Fruit fly (Drosophila melanogaster) whole organism: Measurements from ENCODE around the gene soti.

Experiments used
- CG8478 ChIP-seq: fragments of >200 bp; optimal IDR thresholded peaks from 2 replicates; lab custom pipeline; 2018; ENCODE audit warnings: inconsistent platforms
- Dll ChIP-seq: fragments of >200 bp; optimal IDR thresholded peaks from 2 replicates; lab custom pipeline; 2017
- EcR ChIP-seq, 2 experiments: fragments of >200 bp; optimal IDR thresholded peaks; 2 replicates each; lab custom pipeline; 2017; ENCODE audit warnings: missing biosample characterization in 2 of 2, missing genetic modification characterization in 2 of 2, missing genetic modification reagents in 2 of 2
- pan ChIP-seq: fragments of >200 bp; optimal IDR thresholded peaks from 2 replicates; lab custom pipeline; 2017
- psq ChIP-seq: fragments of >200 bp; optimal IDR thresholded peaks from 2 replicates; lab custom pipeline; 2017
- usp ChIP-seq: fragments of >200 bp; optimal IDR thresholded peaks from 2 replicates; lab custom pipeline; 2017; ENCODE audit warnings: missing biosample characterization, missing genetic modification characterization, mixed read lengths

The soti gene

dm6 chr3R:14382312-14383046, 980 bp upstream of the soti start:
- TF ChIP-seq CG8478: no peak
- no peak for TF ChIP-seq pan (lab: Kevin White, UChicago)
- TF ChIP-seq psq (lab: Kevin White, UChicago): no peak
- no peak for TF ChIP-seq EcR (GFP tag; optimal IDR thresholded peaks at IDR 0.05; lab: Kevin White, UChicago)
- TF ChIP-seq Dll (lab: Kevin White, UChicago): no peak
- no peak for TF ChIP-seq usp (GFP tag; lab: Kevin White, UChicago)

- TF ChIP-seq Dll (lab: Kevin White, UChicago) (no peak), EcR (GFP tag; optimal IDR thresholded peaks at IDR 0.05; lab: Kevin White, UChicago) (no peak), usp (GFP tag; lab: Kevin White, UChicago) (no peak), psq (lab: Kevin White, UChicago) (no peak), CG8478 (no peak), pan (lab: Kevin White, UChicago) (no peak)
Observed at dm6 chr3R:14373828-14374217, 7.7 kb downstream of the soti start.

DNA sequence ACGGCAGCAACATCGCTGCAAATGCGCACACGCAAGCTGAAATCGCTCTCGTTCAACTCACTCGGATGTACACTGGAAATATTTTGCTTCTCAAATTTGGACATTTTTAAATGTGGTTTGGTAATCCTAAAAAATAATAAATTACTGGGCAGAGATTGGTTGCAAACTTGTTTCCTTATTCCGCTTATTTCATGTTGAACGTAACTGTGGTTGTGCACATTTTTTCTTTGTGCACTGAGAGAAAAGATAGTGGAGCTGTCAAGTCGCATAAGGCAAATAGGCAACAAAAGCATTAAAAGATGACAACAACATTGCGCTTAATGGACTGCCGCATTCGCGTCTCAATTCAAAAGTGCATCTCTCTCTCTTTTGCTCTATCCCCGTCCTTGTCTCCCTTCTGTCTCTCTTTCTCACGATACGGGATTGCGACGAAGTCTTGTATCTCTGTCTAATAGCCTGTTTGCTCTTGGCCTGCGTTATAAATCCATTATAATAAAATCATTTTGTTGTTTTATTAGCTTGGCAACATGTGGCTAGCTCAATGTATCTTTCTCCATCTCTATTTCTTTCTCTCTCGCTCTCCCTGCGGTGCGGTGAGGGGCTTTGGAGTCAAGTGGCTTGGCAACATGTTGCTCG, 8.2 kb downstream of the soti start:
- TF ChIP-seq pan (lab: Kevin White, UChicago) (no peak), usp (GFP tag; lab: Kevin White, UChicago) (no peak), EcR (GFP tag; optimal IDR thresholded peaks at IDR 0.05; lab: Kevin White, UChicago) (no peak), CG8478 (peak; percentile 35), Dll (lab: Kevin White, UChicago) (no peak)

dm6 chr3R:14372815-14373191, 8.7 kb downstream of the soti start, which contains the start of gene NK7.1:
TSS of gene NK7.1 (minus strand) at chr3R:14372951.
- TF ChIP-seq psq (lab: Kevin White, UChicago): no peak

DNA sequence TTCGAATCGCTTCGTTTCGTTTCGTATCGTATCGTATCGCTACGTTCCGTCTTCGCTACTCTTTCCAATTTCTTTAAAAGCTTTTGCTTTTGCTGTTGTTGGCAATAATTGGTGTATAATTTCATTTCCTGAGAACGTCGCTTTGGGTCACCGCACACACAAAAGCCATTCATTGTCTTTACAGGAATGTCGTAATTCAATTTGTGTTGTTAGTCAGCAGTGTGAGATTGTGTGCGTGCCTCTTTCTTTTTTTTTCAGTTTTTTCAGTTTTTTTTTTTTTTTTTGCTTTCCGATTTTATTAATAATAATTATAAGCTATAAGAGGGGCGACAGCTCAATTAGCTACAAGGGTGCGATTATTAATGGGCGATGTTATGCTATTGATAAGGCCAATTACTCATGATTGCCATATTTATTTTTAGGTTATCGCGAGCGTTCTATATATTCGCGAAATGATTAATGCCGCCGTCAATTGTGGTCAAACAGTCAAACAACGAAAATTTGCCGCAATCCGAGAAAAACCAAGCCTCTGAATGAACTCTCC, 10.3 kb downstream of the soti start:
- TF ChIP-seq EcR (GFP tag; optimal IDR thresholded peaks at IDR 0.05; lab: Kevin White, UChicago) (no peak), pan (lab: Kevin White, UChicago) (no peak), psq (lab: Kevin White, UChicago) (no peak), CG8478 (no peak), usp (GFP tag; lab: Kevin White, UChicago) (no peak), Dll (lab: Kevin White, UChicago) (no peak)

DNA sequence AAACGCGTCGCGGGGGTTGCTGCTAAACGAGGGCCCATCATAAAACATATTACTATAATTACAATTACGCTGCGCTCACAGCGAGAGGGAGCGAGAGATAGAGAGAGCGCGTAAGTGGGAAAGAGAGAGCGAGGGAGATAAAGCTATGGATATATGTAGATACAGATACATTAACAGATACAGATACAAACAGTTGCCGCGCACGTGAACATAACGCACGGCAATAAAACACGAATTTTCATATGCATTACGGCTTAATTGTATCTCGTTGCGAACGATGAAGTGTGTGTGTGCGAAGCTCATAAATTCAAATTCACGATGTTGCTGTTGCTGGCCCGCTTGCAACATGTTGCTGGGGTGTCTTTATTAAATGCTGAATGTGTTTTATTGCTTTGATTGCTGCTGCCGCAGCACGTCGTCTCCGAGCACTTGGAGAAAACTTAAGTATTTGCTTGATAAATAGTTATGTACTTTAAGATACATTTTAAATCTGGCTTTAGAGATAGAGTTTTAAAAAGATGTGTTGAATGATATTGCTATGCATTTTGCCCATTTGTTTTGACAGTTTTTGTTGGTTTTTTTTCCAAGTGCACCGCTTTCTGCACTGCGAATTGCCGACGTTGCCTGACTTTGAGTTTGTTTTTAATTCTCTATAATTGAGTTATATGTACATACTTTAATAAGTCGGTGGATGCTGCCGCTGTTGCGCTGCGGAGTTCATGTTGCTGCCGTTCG, 11.1 kb downstream of the soti start:
- no peak for TF ChIP-seq CG8478
- TF ChIP-seq usp (GFP tag; lab: Kevin White, UChicago): no peak
- no peak for TF ChIP-seq Dll (lab: Kevin White, UChicago)
- no peak for TF ChIP-seq psq (lab: Kevin White, UChicago)
- no peak for TF ChIP-seq EcR (GFP tag; optimal IDR thresholded peaks at IDR 0.05; lab: Kevin White, UChicago)
- no peak for TF ChIP-seq pan (lab: Kevin White, UChicago)

DNA sequence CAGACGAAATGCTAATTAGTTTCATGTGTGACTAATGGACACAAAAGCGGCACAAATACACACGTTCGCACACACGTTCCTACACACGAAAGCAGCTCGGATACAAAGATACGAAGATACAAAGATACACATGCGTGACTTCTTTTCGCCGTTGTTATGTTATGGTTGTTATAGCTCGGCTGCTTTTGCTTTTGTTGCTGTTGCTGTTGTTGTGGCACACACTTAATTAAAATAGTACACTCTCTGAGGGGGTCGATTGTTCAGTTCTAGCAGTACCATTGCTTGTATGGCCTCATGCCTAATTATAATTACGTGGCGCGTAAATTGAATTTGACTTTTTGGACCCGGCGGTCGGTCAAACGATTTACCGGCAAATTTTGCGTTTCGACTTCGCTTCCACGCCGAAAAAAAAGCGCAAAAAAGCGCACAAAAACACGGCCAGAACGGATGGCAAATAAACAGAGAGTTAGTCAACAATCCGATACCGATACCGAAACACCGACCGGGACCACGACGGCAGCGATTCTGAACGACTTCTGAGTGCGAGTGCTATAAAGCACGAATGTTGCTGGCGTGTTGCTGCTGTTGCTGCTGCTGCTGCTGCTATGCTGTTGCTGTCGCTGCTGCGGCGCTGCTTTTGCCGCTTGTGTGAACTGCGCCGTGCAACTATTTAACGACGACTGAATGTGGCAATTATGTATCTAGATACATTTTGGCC, 11.9 kb downstream of the soti start:
- TF ChIP-seq usp (GFP tag; lab: Kevin White, UChicago): no peak
- TF ChIP-seq Dll (lab: Kevin White, UChicago): peak; percentile 33

DNA sequence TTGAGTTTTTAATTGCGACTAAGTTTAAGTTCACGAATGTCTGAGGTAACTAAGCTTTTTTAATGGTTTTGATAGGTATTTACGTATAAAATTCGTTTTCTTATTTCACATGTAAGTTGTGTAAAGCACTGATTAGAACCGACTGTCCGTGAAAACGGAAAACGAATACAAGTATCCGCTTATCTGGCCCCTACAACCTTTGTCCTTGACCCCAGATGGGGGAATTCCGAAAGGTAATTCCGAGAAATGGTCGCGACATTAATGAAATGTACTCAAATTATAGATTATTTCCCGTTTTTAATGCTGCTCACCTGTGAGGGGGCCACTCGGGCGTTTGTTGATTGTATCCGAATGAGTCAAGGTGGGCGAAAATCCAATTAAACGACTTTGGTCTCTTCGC, 14.6 kb downstream of the soti start:
- TF ChIP-seq CG8478: no peak
- no peak for TF ChIP-seq EcR (GFP tag; optimal IDR thresholded peaks at IDR 0.05; lab: Kevin White, UChicago)
- no peak for TF ChIP-seq pan (lab: Kevin White, UChicago)
- no peak for TF ChIP-seq Dll (lab: Kevin White, UChicago)
- no peak for TF ChIP-seq usp (GFP tag; lab: Kevin White, UChicago)

DNA sequence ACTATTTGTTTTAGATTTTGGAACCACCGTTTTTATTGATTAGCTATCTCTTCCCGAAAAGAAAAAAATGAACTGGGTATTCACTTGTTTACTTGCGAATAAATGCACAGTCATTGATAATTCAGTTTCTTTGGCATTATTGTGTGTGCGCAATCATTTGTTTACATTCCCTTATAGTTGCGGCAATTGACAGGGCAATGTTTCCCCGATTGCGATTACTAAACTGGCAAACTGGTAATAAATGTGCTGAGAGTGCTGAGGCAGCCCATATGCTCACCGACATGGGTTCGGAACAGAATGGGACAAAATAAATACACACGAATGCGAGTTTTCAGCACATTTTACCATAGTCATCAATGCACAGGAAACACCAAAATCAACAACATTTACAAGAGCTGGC, 15.6 kb downstream of the soti start:
- TF ChIP-seq psq (lab: Kevin White, UChicago) (no peak), CG8478 (no peak), Dll (lab: Kevin White, UChicago) (no peak), pan (lab: Kevin White, UChicago) (no peak), EcR (GFP tag; optimal IDR thresholded peaks at IDR 0.05; lab: Kevin White, UChicago) (no peak), usp (GFP tag; lab: Kevin White, UChicago) (no peak)

DNA sequence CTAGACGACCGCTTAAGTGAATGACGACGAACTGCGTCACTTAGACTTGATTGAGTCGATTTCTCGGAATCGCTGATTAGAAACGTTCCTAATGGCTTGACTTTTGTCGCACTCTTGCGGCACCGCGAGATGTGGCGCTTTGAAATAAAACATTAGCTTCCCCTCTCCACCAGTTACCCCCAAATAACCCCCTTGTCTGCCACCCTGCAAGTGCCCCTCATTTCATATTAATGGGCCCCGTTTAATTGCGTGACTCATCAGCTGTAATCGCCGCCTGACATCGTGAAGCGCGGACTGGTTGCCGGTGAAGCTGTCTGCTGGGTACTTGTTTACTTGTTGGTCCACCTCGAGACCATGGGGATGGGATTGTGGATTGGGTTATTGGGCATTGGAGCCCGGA, 17.3 kb downstream of the soti start:
- TF ChIP-seq CG8478 (no peak), usp (GFP tag; lab: Kevin White, UChicago) (no peak), psq (lab: Kevin White, UChicago) (no peak), EcR (GFP tag; optimal IDR thresholded peaks at IDR 0.05; lab: Kevin White, UChicago) (no peak), Dll (lab: Kevin White, UChicago) (no peak), pan (lab: Kevin White, UChicago) (no peak)

dm6 chr3R:14363172-14363571, 18.3 kb downstream of the soti start:
- no peak for TF ChIP-seq psq (lab: Kevin White, UChicago)
- TF ChIP-seq usp (GFP tag; lab: Kevin White, UChicago): no peak
- no peak for TF ChIP-seq EcR (GFP tag; optimal IDR thresholded peaks at IDR 0.05; lab: Kevin White, UChicago)
- TF ChIP-seq Dll (lab: Kevin White, UChicago): no peak
- TF ChIP-seq pan (lab: Kevin White, UChicago): no peak
- no peak for TF ChIP-seq CG8478
